Fruit fly (Drosophila melanogaster) whole organism, adult: ENCODE results near the gene RpS15Aa.

Source experiments
- CG11617 ChIP-seq: fragments of 200-800 bp; sonication (Bioruptor generic); optimal IDR thresholded peaks from 2 replicates; lab custom pipeline; 2017; ENCODE audit warnings: mild to moderate bottlenecking, missing biosample characterization, missing genetic modification reagents, missing genetic modification characterization
- CG12768 ChIP-seq: fragments of 200-800 bp; sonication (Bioruptor generic); optimal IDR thresholded peaks from 2 replicates; lab custom pipeline; 2017; ENCODE audit warnings: missing biosample characterization, missing genetic modification characterization, mild to moderate bottlenecking, moderate library complexity, missing genetic modification reagents
- CG14711 ChIP-seq: fragments of 200-800 bp; sonication (Bioruptor generic); optimal IDR thresholded peaks from 2 replicates; lab custom pipeline; 2018; ENCODE audit warnings: missing biosample characterization, mild to moderate bottlenecking, missing genetic modification characterization, moderate library complexity
- CG1620 ChIP-seq: fragments of 200-800 bp; sonication (Bioruptor generic); optimal IDR thresholded peaks from 2 replicates; lab custom pipeline; 2016; ENCODE audit warnings: missing biosample characterization, missing genetic modification characterization
- CG33017 ChIP-seq: fragments of 200-800 bp; sonication (Bioruptor generic); optimal IDR thresholded peaks from 2 replicates; lab custom pipeline; 2018; ENCODE audit warnings: missing biosample characterization, mild to moderate bottlenecking, missing genetic modification characterization, moderate library complexity
- CG5204 ChIP-seq: fragments of 200-800 bp; sonication (Bioruptor generic); optimal IDR thresholded peaks from 2 replicates; lab custom pipeline; 2016; ENCODE audit warnings: missing biosample characterization, missing genetic modification characterization
- CG7045 ChIP-seq: fragments of 200-800 bp; sonication (Bioruptor generic); optimal IDR thresholded peaks from 2 replicates; lab custom pipeline; 2017; ENCODE audit warnings: missing biosample characterization, mild to moderate bottlenecking, missing genetic modification characterization
- CG7101 ChIP-seq: fragments of 200-800 bp; sonication (Bioruptor generic); optimal IDR thresholded peaks from 2 replicates; lab custom pipeline; 2018; ENCODE audit warnings: missing biosample characterization, mild to moderate bottlenecking, missing genetic modification characterization, moderate library complexity
- Clk ChIP-seq: fragments of 200-800 bp; sonication (Bioruptor generic); optimal IDR thresholded peaks from 2 replicates; lab custom pipeline; 2017; ENCODE audit warnings: missing biosample characterization, missing genetic modification characterization
- Crg-1 ChIP-seq: fragments of 200-800 bp; sonication (Bioruptor generic); optimal IDR thresholded peaks from 2 replicates; lab custom pipeline; 2016; ENCODE audit warnings: missing biosample characterization, missing genetic modification characterization
- Hr96 ChIP-seq: fragments of 200-800 bp; sonication (Bioruptor generic); optimal IDR thresholded peaks from 2 replicates; lab custom pipeline; 2016; ENCODE audit warnings: missing biosample characterization, missing genetic modification characterization
- Mnt ChIP-seq: fragments of 200-800 bp; sonication (Bioruptor generic); optimal IDR thresholded peaks from 2 replicates; lab custom pipeline; 2016; ENCODE audit warnings: missing biosample characterization, mild to moderate bottlenecking, missing genetic modification characterization
- bab1 ChIP-seq: fragments of 200-800 bp; sonication (Bioruptor generic); optimal IDR thresholded peaks from 3 replicates; lab custom pipeline; 2019; ENCODE audit warnings: missing biosample characterization, mild to moderate bottlenecking, missing genetic modification characterization, moderate library complexity
- cic ChIP-seq: fragments of 200-800 bp; sonication (Bioruptor generic); optimal IDR thresholded peaks from 2 replicates; lab custom pipeline; 2017; ENCODE audit warnings: missing biosample characterization, mild to moderate bottlenecking, missing genetic modification characterization, moderate library complexity
- cnc ChIP-seq, 2 experiments: fragments of >200 bp; optimal IDR thresholded peaks; 2 replicates each; lab custom pipeline; 2017
- kay ChIP-seq: fragments of 200-800 bp; sonication (Bioruptor generic); peaks from one replicate; lab custom pipeline; 2016; ENCODE audit warnings: missing biosample characterization, missing genetic modification characterization, borderline replicate concordance
- ovo ChIP-seq: fragments of 200-800 bp; sonication (Bioruptor generic); optimal IDR thresholded peaks from 2 replicates; lab custom pipeline; 2016; ENCODE audit warnings: missing biosample characterization, missing genetic modification characterization
- pad ChIP-seq: fragments of 200-800 bp; sonication (Bioruptor generic); optimal IDR thresholded peaks from 3 replicates; lab custom pipeline; 2017; ENCODE audit warnings: missing biosample characterization, missing genetic modification characterization, mild to moderate bottlenecking, moderate library complexity, missing genetic modification reagents
- tj ChIP-seq: fragments of 200-800 bp; sonication (Bioruptor generic); optimal IDR thresholded peaks from 3 replicates; lab custom pipeline; 2017; ENCODE audit warnings: missing biosample characterization, mild to moderate bottlenecking, missing genetic modification characterization, moderate library complexity
- toe ChIP-seq: fragments of 200-800 bp; sonication (Bioruptor generic); optimal IDR thresholded peaks from 2 replicates; lab custom pipeline; 2016; ENCODE audit warnings: missing biosample characterization, missing genetic modification characterization

RpS15Aa gene

DNA sequence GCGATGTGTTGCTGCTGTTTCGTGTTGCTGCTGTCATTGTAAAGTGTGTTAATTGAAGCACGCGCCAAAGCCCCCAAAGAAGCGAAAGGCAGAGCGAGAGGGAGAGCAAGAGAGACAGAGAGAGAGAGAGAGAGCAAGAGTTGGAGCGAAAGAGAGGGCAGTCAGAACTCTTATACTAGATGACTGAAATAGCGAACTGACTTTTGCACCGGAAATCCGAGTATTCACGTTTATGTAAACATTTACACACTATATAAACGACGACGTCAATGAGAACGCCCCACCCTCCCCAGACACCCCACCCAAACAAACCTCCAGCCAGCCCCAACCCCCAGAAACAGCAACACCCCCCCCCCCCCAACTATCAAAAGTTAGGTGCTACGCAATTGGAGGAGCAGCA is 15.1 kb downstream of the RpS15Aa start:
- TF ChIP-seq CG7101 (tag; lab: Kevin White, UChicago), result peak; percentile 42
- peak; percentile 5 for TF ChIP-seq Mnt (GFP tag; lab: Kevin White, UChicago)
- peak; percentile 7 for TF ChIP-seq CG33017 (tag; lab: Kevin White, UChicago)
- peak; percentile 80 for TF ChIP-seq CG12768 (GFP tag; lab: Kevin White, UChicago)
- TF ChIP-seq cic (GFP tag; lab: Kevin White, UChicago), result peak; percentile 41
- no peak for TF ChIP-seq Clk (GFP tag; lab: Kevin White, UChicago)

DNA sequence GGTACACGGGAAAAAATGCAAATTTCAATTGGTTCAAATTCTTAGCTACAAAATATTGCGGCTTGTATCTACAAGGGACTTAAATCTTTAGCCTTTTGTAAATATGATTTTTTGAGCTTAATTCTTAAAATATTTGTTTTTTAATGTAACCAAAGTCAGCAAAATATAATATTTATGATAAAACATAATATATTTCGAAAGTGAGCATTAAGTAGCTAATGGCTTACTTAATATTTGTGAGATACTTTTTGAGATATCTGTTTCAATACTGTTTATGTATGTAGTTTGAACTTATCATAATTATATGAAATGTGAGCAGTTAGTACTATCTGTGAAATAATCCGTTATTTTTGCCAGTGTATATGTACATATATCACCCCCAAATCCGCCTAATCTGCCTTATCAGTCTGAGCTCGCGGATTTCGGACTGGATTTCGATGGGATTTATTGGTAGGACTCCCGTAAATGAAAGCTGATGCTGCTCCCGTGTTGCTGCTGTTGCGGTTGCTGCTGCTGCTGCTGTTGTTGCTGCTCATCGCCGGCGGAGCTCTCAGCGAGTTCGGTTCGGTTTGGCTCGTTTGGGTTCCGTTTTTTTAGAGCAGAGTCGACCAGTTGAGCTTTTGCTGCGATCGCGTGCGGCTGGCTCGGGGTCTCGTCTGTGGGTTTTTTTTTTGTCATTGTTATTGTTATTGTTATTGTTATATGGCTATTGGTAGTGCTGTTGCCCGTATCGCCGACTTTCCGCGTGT is 16.6 kb downstream of the RpS15Aa start:
- TF ChIP-seq pad (peak; percentile 8), CG14711 (peak; percentile 40), Clk (GFP tag; lab: Kevin White, UChicago) (no peak), CG1620 (GFP tag; lab: Kevin White, UChicago) (no peak), CG11617 (GFP tag; lab: Kevin White, UChicago) (peak; percentile 71), CG12768 (GFP tag; lab: Kevin White, UChicago) (peak; percentile 7), ovo (GFP tag; lab: Kevin White, UChicago) (no peak), Crg-1 (no peak), bab1 (GFP tag; lab: Kevin White, UChicago) (no peak), Hr96 (GFP tag; lab: Kevin White, UChicago) (no peak), kay (GFP tag; lab: Kevin White, UChicago) (no peak), CG5204 (GFP tag; lab: Kevin White, UChicago) (no peak), Mnt (GFP tag; lab: Kevin White, UChicago) (peak; percentile 63), CG7045 (GFP tag; lab: Kevin White, UChicago) (no peak), CG33017 (tag; lab: Kevin White, UChicago) (no peak), cic (GFP tag; lab: Kevin White, UChicago) (peak; percentile 35), toe (GFP tag; lab: Kevin White, UChicago) (no peak), tj (peak; percentile 17), cnc (optimal IDR thresholded peaks at IDR 0.05; lab: Kevin White, UChicago) (no peak), CG7101 (tag; lab: Kevin White, UChicago) (peak; percentile 55)

DNA sequence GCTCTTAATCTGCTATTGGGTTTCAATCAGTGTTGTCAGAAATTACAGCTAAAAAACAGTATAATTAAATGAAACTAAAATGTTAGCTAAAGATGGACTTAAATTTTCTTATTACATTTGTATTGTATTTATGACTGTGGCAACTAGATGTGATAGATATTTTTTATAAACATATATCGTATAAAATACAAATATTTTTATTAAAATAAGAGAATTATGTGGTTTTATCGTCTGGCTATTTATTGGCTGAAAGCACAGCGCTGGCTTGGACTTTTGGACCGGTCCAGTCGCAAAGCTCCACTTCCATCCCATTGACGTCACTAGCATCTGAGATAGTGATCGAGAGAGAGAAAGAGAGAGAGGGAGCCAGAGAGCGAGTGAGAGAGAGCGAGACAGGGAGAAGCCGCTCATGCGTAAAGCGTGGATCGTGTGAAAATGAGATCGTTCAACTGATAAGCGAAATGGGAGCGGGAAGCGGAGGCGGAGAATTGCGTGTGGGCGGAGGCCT is 18.1 kb downstream of the RpS15Aa start:
- peak; percentile 73 for TF ChIP-seq CG33017 (tag; lab: Kevin White, UChicago)
- TF ChIP-seq CG11617 (GFP tag; lab: Kevin White, UChicago), result peak; percentile 86
- TF ChIP-seq Hr96 (GFP tag; lab: Kevin White, UChicago), result peak; percentile 71
- TF ChIP-seq tj, result peak; percentile 78
- no peak for TF ChIP-seq CG5204 (GFP tag; lab: Kevin White, UChicago)
- TF ChIP-seq cic (GFP tag; lab: Kevin White, UChicago), result peak; percentile 47
- no peak for TF ChIP-seq cnc (optimal IDR thresholded peaks at IDR 0.05; lab: Kevin White, UChicago)
- peak; percentile 44 for TF ChIP-seq CG7045 (GFP tag; lab: Kevin White, UChicago)
- TF ChIP-seq bab1 (GFP tag; lab: Kevin White, UChicago), result peak; percentile 42
- peak; percentile 68 for TF ChIP-seq kay (GFP tag; lab: Kevin White, UChicago)
- TF ChIP-seq ovo (GFP tag; lab: Kevin White, UChicago), result peak; percentile 29
- TF ChIP-seq CG1620 (GFP tag; lab: Kevin White, UChicago), result no peak
- TF ChIP-seq Clk (GFP tag; lab: Kevin White, UChicago), result no peak
- TF ChIP-seq toe (GFP tag; lab: Kevin White, UChicago), result peak; percentile 50
- peak; percentile 59 for TF ChIP-seq pad
- peak; percentile 76 for TF ChIP-seq CG14711
- TF ChIP-seq CG12768 (GFP tag; lab: Kevin White, UChicago), result peak; percentile 93
- peak; percentile 57 for TF ChIP-seq Mnt (GFP tag; lab: Kevin White, UChicago)
- no peak for TF ChIP-seq Crg-1
- TF ChIP-seq CG7101 (tag; lab: Kevin White, UChicago), result peak; percentile 87

DNA sequence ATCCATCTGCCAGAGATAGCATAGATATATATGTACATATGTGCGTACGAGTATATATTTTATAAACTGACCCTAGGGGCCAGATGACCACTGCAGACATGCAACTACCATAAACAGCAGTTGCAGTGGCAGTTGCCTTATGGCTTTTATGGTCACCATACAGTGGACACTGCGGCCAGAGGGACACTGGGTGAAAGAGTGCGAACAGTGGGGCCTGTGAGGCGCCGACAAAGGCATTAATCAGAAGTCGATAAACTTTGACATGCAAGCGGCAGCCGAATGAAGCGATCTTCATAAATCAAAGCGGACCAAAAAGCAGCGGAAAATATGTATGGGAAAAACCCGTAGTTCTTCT is 22.1 kb downstream of the RpS15Aa start:
- no peak for TF ChIP-seq CG7045 (GFP tag; lab: Kevin White, UChicago)
- no peak for TF ChIP-seq Crg-1
- TF ChIP-seq Hr96 (GFP tag; lab: Kevin White, UChicago), result no peak
- TF ChIP-seq CG12768 (GFP tag; lab: Kevin White, UChicago), result no peak
- no peak for TF ChIP-seq bab1 (GFP tag; lab: Kevin White, UChicago)
- no peak for TF ChIP-seq CG11617 (GFP tag; lab: Kevin White, UChicago)
- TF ChIP-seq CG1620 (GFP tag; lab: Kevin White, UChicago), result no peak
- no peak for TF ChIP-seq pad
- no peak for TF ChIP-seq CG33017 (tag; lab: Kevin White, UChicago)
- TF ChIP-seq CG7101 (tag; lab: Kevin White, UChicago), result no peak
- no peak for TF ChIP-seq toe (GFP tag; lab: Kevin White, UChicago)
- no peak for TF ChIP-seq kay (GFP tag; lab: Kevin White, UChicago)
- TF ChIP-seq cnc (optimal IDR thresholded peaks at IDR 0.05; lab: Kevin White, UChicago), result no peak
- TF ChIP-seq cic (GFP tag; lab: Kevin White, UChicago), result no peak

DNA sequence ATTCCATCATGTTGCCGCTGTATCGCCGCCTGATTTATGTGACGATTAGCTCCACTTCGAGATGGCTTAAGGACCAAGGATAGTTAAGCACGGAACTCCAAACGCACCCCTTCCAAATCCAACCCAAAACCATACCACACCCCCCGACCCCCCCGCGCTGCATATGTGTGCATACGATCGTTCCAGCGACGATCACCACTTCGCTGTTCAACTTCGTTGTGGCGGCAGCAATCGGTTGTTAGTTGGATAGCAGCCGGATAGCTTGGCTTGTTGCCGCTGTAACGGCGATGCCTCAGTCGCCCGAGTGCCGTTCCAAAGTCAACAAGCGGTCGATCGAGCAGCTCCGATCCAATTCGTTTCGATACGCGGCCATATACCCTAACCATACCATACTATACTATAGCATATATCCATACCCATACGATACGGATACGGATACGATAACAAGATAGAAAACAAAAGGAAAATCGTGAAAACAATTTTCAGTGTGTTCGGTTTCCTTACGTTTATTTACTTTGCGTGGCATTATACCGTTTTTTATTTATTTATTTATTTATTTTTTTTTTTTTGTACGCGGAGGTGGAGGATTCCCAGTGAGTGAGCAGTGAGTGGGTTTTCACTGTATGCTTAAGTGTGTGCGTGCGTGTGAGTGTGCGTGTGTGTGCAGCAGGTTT is 22.6 kb downstream of the RpS15Aa start:
- TF ChIP-seq Clk (GFP tag; lab: Kevin White, UChicago) (no peak), ovo (GFP tag; lab: Kevin White, UChicago) (peak; percentile 48)
